Worm (Caenorhabditis elegans): ENCODE results near the gene F22E5.23.
"Not testable (repeated sequence)": the region's sequence is repeated elsewhere in the genome, so short reads cannot be mapped to it uniquely, and the experiment has no call there.

The F22E5.23 gene

ce11 chrII:2640982-2641381 lies at the start of gene F22E5.23:
Gene F22E5.23 (plus strand): TSS chrII:2641282.
- TF ChIP-seq him-1 (tag; optimal IDR thresholded peaks at IDR 0.05) (no peak), W03F9.2 (tag; optimal IDR thresholded peaks at IDR 0.05) (no peak), dao-5 (tag; optimal IDR thresholded peaks at IDR 0.05) (no peak)

- TF ChIP-seq W03F9.2, him-1, dao-5 (tag; optimal IDR thresholded peaks at IDR 0.05): not testable (repeated sequence)
These were observed 40.9 kb upstream of the F22E5.23 start, which contains the start of gene F33H12.1 for ce11 chrII:2600176-2600575. Gene F33H12.1 (plus strand): TSS chrII:2600476.

- no peak for TF ChIP-seq him-1 (tag; optimal IDR thresholded peaks at IDR 0.05)
- no peak for TF ChIP-seq dao-5 (tag; optimal IDR thresholded peaks at IDR 0.05)
- no peak for TF ChIP-seq W03F9.2 (tag; optimal IDR thresholded peaks at IDR 0.05)
These were observed 40.2 kb upstream of the F22E5.23 start for ce11 chrII:2600931-2601330.

DNA sequence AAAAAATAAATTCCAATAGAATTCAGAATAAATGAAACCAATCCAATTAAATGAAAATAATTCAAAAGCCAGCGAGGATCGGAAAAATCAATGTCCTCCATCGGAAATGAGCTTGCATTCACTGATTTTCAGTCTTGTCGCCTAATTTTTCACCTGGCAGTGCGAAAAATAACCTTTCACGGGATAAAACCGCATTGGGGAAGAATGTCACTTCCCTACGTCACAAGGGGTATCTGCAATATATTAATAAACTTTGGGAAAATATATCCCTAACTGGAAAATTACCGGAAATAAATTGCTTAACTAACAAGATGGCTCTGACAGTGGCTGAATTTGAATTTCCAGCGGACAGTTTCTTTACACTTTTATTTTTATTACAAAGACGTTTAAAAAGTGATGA lies 35.8 kb upstream of the F22E5.23 start, which contains the start of gene sri-77:
sri-77 (minus strand) TSS at position 101 of the 400 bp plus-strand sequence.
- TF ChIP-seq him-1 (tag; optimal IDR thresholded peaks at IDR 0.05) (no peak), W03F9.2 (tag; optimal IDR thresholded peaks at IDR 0.05) (no peak), dao-5 (tag; optimal IDR thresholded peaks at IDR 0.05) (no peak)

ce11 chrII:2610202-2610912 lies 30.7 kb upstream of the F22E5.23 start, which contains the start of gene sri-38:
Gene sri-38 (plus strand): TSS chrII:2610862.
- no peak for TF ChIP-seq W03F9.2 (tag; optimal IDR thresholded peaks at IDR 0.05)
- no peak for TF ChIP-seq him-1 (tag; optimal IDR thresholded peaks at IDR 0.05)
- no peak for TF ChIP-seq dao-5 (tag; optimal IDR thresholded peaks at IDR 0.05)

DNA sequence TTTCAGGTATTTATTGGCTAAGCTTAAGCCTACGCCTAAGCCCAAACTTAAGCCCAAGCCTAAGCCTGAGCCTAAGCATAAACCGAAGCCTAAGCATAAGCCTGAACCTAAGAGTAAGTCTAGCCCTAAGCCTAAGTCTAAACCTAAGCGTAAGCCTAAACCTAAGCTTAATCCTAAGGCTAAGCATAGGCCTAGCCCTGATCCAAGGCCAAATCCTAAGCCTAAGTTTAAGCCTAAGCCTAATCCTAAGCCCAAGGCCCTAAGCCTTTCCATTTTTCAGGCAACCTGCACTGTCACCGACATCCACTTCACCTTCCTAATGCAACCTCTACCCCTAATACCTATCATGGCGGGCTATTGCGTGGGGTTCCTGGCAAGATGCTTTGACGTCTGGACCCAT lies 30.1 kb upstream of the F22E5.23 start:
- no peak for TF ChIP-seq W03F9.2 (tag; optimal IDR thresholded peaks at IDR 0.05)

DNA sequence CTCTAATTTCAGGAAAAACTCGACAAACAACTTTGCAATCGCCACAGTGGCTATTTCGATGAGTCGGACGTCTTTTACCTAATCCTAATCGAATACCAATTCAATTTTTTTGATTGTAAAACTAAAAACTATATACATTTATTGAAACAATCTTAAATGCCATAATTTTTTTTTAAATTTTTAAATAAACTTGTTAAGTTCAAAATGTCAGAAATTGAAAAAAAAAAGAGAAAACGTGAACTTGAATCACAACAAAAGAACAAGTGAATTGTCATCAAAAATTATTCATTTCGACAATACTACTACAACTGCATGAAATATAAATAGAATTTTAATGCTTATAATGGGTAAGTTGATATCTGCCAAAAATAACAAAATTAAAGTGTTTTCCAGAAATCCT lies 28.8 kb upstream of the F22E5.23 start, which contains the start of gene D2062.13:
D2062.13 (plus strand) TSS at position 301 of the 400 bp plus-strand sequence.
- not testable (repeated sequence) for TF ChIP-seq him-1, dao-5, W03F9.2 (tag; optimal IDR thresholded peaks at IDR 0.05)

DNA sequence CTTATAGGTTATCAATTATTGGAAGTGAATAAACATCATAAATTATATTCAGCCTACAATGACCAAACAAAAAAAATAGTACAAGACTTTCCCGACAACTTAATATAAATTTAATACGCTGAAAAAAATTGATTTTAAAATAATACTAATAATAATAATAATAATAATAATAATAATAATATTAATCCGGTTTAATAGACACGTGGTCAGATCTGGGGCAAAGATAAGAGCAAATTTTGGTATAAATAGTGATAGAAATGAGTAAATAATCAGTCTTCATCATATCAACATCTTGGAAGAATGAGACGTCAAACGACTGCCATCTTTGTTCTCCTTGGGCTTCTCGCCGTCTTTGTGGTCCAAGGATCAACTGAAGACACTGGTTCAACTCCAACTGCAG lies 24.4 kb upstream of the F22E5.23 start, which contains the start of gene msrp-5:
msrp-5 (plus strand) TSS at position 301 of the 400 bp plus-strand sequence.
- TF ChIP-seq him-1, W03F9.2, dao-5 (tag; optimal IDR thresholded peaks at IDR 0.05): not testable (repeated sequence)

ce11 chrII:2619148-2619547 lies 21.9 kb upstream of the F22E5.23 start, which contains the start of gene msrp-6:
Gene msrp-6 (plus strand): TSS chrII:2619448.
- TF ChIP-seq W03F9.2, dao-5, him-1 (tag; optimal IDR thresholded peaks at IDR 0.05): not testable (repeated sequence)

ce11 chrII:2622480-2622879 lies 18.6 kb upstream of the F22E5.23 start, which contains the start of gene D2062.5:
Gene D2062.5 (plus strand): TSS chrII:2622780.
- TF ChIP-seq W03F9.2 (tag; optimal IDR thresholded peaks at IDR 0.05) (no peak), him-1 (tag; optimal IDR thresholded peaks at IDR 0.05) (no peak), dao-5 (tag; optimal IDR thresholded peaks at IDR 0.05) (no peak)

DNA sequence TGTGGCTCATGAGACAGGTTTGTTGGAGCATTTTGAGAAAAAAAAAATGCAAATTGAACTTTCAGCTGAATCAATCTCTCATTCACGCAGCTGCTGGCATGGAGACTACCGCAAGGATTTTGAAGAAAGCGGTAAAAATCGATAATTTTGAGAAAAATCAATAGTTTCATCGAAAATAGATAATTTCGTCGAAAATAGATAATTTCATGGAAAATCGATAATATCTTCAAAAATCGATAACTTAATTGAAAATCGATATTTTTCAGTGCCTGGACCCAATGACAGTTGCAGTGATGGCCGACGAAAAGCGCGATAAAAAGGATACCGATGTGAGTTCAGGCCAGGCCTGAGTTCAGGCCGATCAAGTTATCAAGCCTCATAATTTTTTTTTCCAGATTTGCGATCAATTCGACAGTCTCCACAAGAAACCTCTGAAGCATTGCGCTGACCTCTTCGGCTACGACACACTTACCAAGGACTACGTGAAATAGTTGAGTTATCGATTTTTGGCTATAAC lies 18.1 kb upstream of the F22E5.23 start, which contains the start of gene D2062.4:
D2062.4 (plus strand) TSS at position 467 of the 517 bp plus-strand sequence.
- not testable (repeated sequence) for TF ChIP-seq dao-5, him-1, W03F9.2 (tag; optimal IDR thresholded peaks at IDR 0.05)

- no peak for TF ChIP-seq him-1 (tag; optimal IDR thresholded peaks at IDR 0.05)
- TF ChIP-seq dao-5 (tag; optimal IDR thresholded peaks at IDR 0.05), result no peak
- TF ChIP-seq W03F9.2 (tag; optimal IDR thresholded peaks at IDR 0.05), result no peak
These were observed 16.3 kb upstream of the F22E5.23 start, which contains the start of gene lgc-28 for ce11 chrII:2624792-2625191. Gene lgc-28 (plus strand): TSS chrII:2625092.

DNA sequence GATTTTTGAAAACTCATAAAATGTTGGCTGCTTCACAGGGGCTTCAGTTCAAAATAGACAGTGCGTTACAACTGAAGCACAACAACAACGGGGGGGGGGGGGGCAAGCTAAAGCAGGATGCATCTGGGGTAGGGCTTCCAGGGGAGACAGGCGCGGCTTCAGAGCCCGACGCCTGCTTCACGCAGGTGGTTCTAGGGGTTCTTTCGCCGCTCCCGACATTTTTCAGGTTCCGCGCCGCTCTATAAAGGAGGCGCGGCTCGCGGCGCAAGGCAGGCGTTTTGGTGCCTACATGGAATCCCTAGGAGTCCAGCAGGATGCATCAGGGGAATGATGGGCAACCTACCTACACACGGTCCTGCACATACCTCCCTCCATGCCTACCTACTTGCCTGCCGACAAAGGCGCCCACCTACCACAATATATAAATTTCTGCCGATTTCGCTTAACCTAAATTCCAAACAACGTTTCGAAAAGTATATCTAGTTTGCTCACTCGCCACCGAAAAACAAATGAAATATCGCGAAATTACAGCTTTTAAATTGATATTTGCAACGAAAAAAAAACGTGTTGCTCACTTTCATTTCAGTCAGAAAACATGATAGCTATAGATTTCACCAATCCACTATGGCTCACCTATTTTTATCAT lies 13.8 kb upstream of the F22E5.23 start, which contains the start of gene sri-71:
sri-71 (plus strand) TSS at position 596 of the 646 bp plus-strand sequence.
- TF ChIP-seq dao-5 (tag; optimal IDR thresholded peaks at IDR 0.05) (no peak), W03F9.2 (tag; optimal IDR thresholded peaks at IDR 0.05) (no peak), him-1 (tag; optimal IDR thresholded peaks at IDR 0.05) (no peak)

Measured in whole organism, L4/young adult.